Fruit fly (Drosophila melanogaster) whole organism, embryonic: ENCODE data around the gene CG8369.

Experiments
- Abd-B ChIP-seq: fragments of 200-800 bp; sonication (Bioruptor generic); optimal IDR thresholded peaks from 2 replicates; lab custom pipeline; 2018; ENCODE audit warnings: missing biosample characterization, mild to moderate bottlenecking, missing genetic modification characterization, moderate library complexity
- Antp ChIP-seq: fragments of 200-800 bp; sonication (Bioruptor generic); optimal IDR thresholded peaks from 3 replicates; lab custom pipeline; 2016; ENCODE audit warnings: missing biosample characterization, missing genetic modification characterization
- Atf-2 ChIP-seq: fragments of 200-800 bp; sonication (Bioruptor generic); optimal IDR thresholded peaks from 2 replicates; lab custom pipeline; 2016; ENCODE audit warnings: missing biosample characterization, missing genetic modification characterization
- Awh ChIP-seq: fragments of 200-800 bp; sonication (Bioruptor generic); IDR thresholded peaks from 2 replicates; pipeline ENCODE4, ENCODE4 v1.3.6; 2022; ENCODE audit warnings: missing biosample characterization, missing genetic modification characterization
- CG11093 ChIP-seq: fragments of 200-800 bp; sonication (Bioruptor generic); IDR thresholded peaks from 3 replicates; pipeline ENCODE4 v1.3.6; 2022; ENCODE audit warnings: missing biosample characterization, missing genetic modification characterization
- CG12299 ChIP-seq: fragments of 200-800 bp; sonication (Bioruptor generic); optimal IDR thresholded peaks from 2 replicates; lab custom pipeline; 2018; ENCODE audit warnings: missing biosample characterization, mild to moderate bottlenecking, missing genetic modification characterization
- CG12769 ChIP-seq: fragments of 200-800 bp; sonication (Bioruptor generic); optimal IDR thresholded peaks from 2 replicates; lab custom pipeline; 2019; ENCODE audit warnings: missing biosample characterization, mild to moderate bottlenecking, missing genetic modification characterization, moderate library complexity
- CG13287 ChIP-seq: fragments of 200-800 bp; sonication (Bioruptor generic); IDR thresholded peaks from 2 replicates; pipeline ENCODE4 v1.3.6; 2022; ENCODE audit warnings: missing biosample characterization, missing genetic modification characterization; ENCODE audit not compliant: partially characterized antibody
- CG14014 ChIP-seq: fragments of 200-800 bp; sonication (Bioruptor generic); IDR thresholded peaks from 2 replicates; pipeline ENCODE4 v1.3.6; 2022; ENCODE audit warnings: missing biosample characterization, missing genetic modification characterization
- CG17186 ChIP-seq: fragments of 200-800 bp; sonication (Bioruptor generic); optimal IDR thresholded peaks from 3 replicates; lab custom pipeline; 2017; ENCODE audit warnings: missing biosample characterization, missing genetic modification reagents, missing genetic modification characterization
- CG1792 ChIP-seq: fragments of 200-800 bp; sonication (Bioruptor generic); optimal IDR thresholded peaks from 2 replicates; lab custom pipeline; 2016; ENCODE audit warnings: missing biosample characterization, missing genetic modification characterization
- CG18476 ChIP-seq: fragments of 200-800 bp; sonication (Bioruptor generic); optimal IDR thresholded peaks from 2 replicates; lab custom pipeline; 2016; ENCODE audit warnings: missing biosample characterization, mild to moderate bottlenecking, missing genetic modification characterization
- CG3065 ChIP-seq: fragments of 200-800 bp; sonication (Bioruptor generic); optimal IDR thresholded peaks from 2 replicates; lab custom pipeline; 2016; ENCODE audit warnings: missing biosample characterization, missing genetic modification characterization
- CG32532 ChIP-seq: fragments of 200-800 bp; sonication (Bioruptor generic); IDR thresholded peaks from 2 replicates; pipeline ENCODE4 v1.3.6; 2022; ENCODE audit warnings: missing biosample characterization, missing genetic modification characterization
- CG4424 ChIP-seq: fragments of 200-800 bp; sonication (Bioruptor generic); optimal IDR thresholded peaks from 3 replicates; lab custom pipeline; 2016; ENCODE audit warnings: missing biosample characterization, missing genetic modification characterization
- CG4707 ChIP-seq: fragments of 200-800 bp; sonication (Bioruptor generic); optimal IDR thresholded peaks from 2 replicates; lab custom pipeline; 2018; ENCODE audit warnings: missing biosample characterization, mild to moderate bottlenecking, missing genetic modification characterization, moderate library complexity
- CG7357 ChIP-seq: fragments of 200-800 bp; sonication (Bioruptor generic); IDR thresholded peaks from 3 replicates; pipeline ENCODE4 v1.3.6; 2022; ENCODE audit warnings: missing biosample characterization, missing genetic modification characterization
- CG8478 ChIP-seq: fragments of >200 bp; optimal IDR thresholded peaks from 2 replicates; lab custom pipeline; 2018
- D19A ChIP-seq: fragments of 200-800 bp; optimal IDR thresholded peaks from 3 replicates; lab custom pipeline; 2019; ENCODE audit warnings: missing biosample characterization, mild to moderate bottlenecking, missing genetic modification characterization, moderate library complexity
- Dip2 ChIP-seq: fragments of 200-800 bp; sonication (Bioruptor generic); IDR thresholded peaks from 2 replicates; pipeline ENCODE4 v1.3.6; 2022; ENCODE audit warnings: missing biosample characterization, missing genetic modification characterization
- E2f2 ChIP-seq: fragments of 200-800 bp; sonication (Bioruptor generic); IDR thresholded peaks from 2 replicates; pipeline ENCODE4 v1.3.6; 2022; ENCODE audit warnings: missing biosample characterization, missing genetic modification characterization
- Eip74EF ChIP-seq, 2 experiments: fragments of 200-800 bp in 1 of 2; fragments of >200 bp in 1 of 2; sonication (Bioruptor generic) in 1 of 2; optimal IDR thresholded peaks; 2 replicates each; lab custom pipeline; 2017 to 2019; ENCODE audit warnings: missing biosample characterization in 2 of 2, missing genetic modification characterization in 2 of 2, mild to moderate bottlenecking in 1 of 2, moderate library complexity in 1 of 2
- Ets97D ChIP-seq: fragments of 200-800 bp; sonication (Bioruptor generic); optimal IDR thresholded peaks from 3 replicates; lab custom pipeline; 2016; ENCODE audit warnings: missing biosample characterization, missing genetic modification characterization
- GATAe ChIP-seq: fragments of 200-800 bp; sonication (Bioruptor generic); conservative IDR thresholded peaks from 2 replicates; pipeline ENCODE4 v1.3.6; 2022; ENCODE audit warnings: missing biosample characterization, missing genetic modification characterization
- Hey ChIP-seq: fragments of 200-800 bp; sonication (Bioruptor generic); optimal IDR thresholded peaks from 3 replicates; lab custom pipeline; 2018; ENCODE audit warnings: missing biosample characterization, mild to moderate bottlenecking, missing genetic modification characterization
- Hr3 ChIP-seq: fragments of 200-800 bp; sonication (Bioruptor generic); optimal IDR thresholded peaks from 3 replicates; lab custom pipeline; 2016; ENCODE audit warnings: missing biosample characterization, missing genetic modification characterization
- Hr78 ChIP-seq, 2 experiments: fragments of 200-800 bp in 1 of 2; fragments of >200 bp in 1 of 2; sonication (Bioruptor generic) in 1 of 2; optimal IDR thresholded peaks; 2 replicates each; lab custom pipeline; 2017 to 2019; ENCODE audit warnings: missing biosample characterization in 2 of 2, missing genetic modification characterization in 2 of 2, mild to moderate bottlenecking in 1 of 2, moderate library complexity in 1 of 2
- Nf-YB ChIP-seq: fragments of 200-800 bp; sonication (Bioruptor generic); optimal IDR thresholded peaks from 3 replicates; lab custom pipeline; 2019; ENCODE audit warnings: missing biosample characterization, mild to moderate bottlenecking, missing genetic modification characterization, moderate library complexity
- Ravus ChIP-seq: fragments of 200-800 bp; sonication (Bioruptor generic); IDR thresholded peaks from 2 replicates; pipeline ENCODE4 v1.3.6; 2022; ENCODE audit warnings: missing biosample characterization, missing genetic modification characterization
- crc ChIP-seq: fragments of 200-800 bp; sonication (Bioruptor generic); optimal IDR thresholded peaks from 2 replicates; lab custom pipeline; 2016; ENCODE audit warnings: missing biosample characterization, missing genetic modification characterization
- dysf ChIP-seq: fragments of 200-800 bp; sonication (Bioruptor generic); IDR thresholded peaks from 3 replicates; pipeline ENCODE4 v1.3.6; 2022; ENCODE audit warnings: missing biosample characterization, missing genetic modification characterization
- fru ChIP-seq: fragments of >200 bp; optimal IDR thresholded peaks from 2 replicates; lab custom pipeline; 2017
- gro ChIP-seq: fragments of 200-800 bp; sonication (Bioruptor generic); optimal IDR thresholded peaks from 2 replicates; lab custom pipeline; 2016; ENCODE audit warnings: missing biosample characterization, missing genetic modification characterization
- ham ChIP-seq: fragments of 200-800 bp; sonication (Bioruptor generic); IDR thresholded peaks from 2 replicates; pipeline ENCODE4 v1.3.6; 2022; ENCODE audit warnings: missing biosample characterization, missing genetic modification characterization
- hb ChIP-seq: fragments of 200-800 bp; sonication (Bioruptor generic); IDR thresholded peaks from 3 replicates; pipeline ENCODE4 v1.3.6; 2022; ENCODE audit warnings: missing biosample characterization, missing genetic modification characterization; ENCODE audit not compliant: partially characterized antibody
- her ChIP-seq: fragments of 200-800 bp; sonication (Bioruptor generic); optimal IDR thresholded peaks from 2 replicates; lab custom pipeline; 2016; ENCODE audit warnings: missing biosample characterization, missing genetic modification characterization
- knrl ChIP-seq: fragments of 200-800 bp; sonication (Bioruptor generic); IDR thresholded peaks from 3 replicates; pipeline ENCODE4 v1.3.6; 2022; ENCODE audit warnings: missing biosample characterization, missing genetic modification characterization; ENCODE audit not compliant: partially characterized antibody
- lbe ChIP-seq: fragments of 200-800 bp; sonication (Bioruptor generic); optimal IDR thresholded peaks from 2 replicates; lab custom pipeline; 2016; ENCODE audit warnings: missing biosample characterization, mild to moderate bottlenecking, missing genetic modification characterization
- odd ChIP-seq: fragments of 200-800 bp; sonication (Bioruptor generic); optimal IDR thresholded peaks from 2 replicates; lab custom pipeline; 2017; ENCODE audit warnings: missing biosample characterization, mild to moderate bottlenecking, missing genetic modification characterization
- pb ChIP-seq: fragments of 200-800 bp; sonication (Bioruptor generic); optimal IDR thresholded peaks from 3 replicates; lab custom pipeline; 2016; ENCODE audit warnings: missing biosample characterization, missing genetic modification characterization
- peb ChIP-seq: fragments of 200-800 bp; sonication (Bioruptor generic); IDR thresholded peaks from 2 replicates; pipeline ENCODE4 v1.3.6; 2022; ENCODE audit warnings: missing biosample characterization, missing genetic modification characterization
- phol ChIP-seq: fragments of 200-800 bp; sonication (Bioruptor generic); optimal IDR thresholded peaks from 3 replicates; lab custom pipeline; 2018; ENCODE audit warnings: missing biosample characterization, mild to moderate bottlenecking, missing genetic modification characterization, moderate library complexity
- pum ChIP-seq: fragments of 200-800 bp; sonication (Bioruptor generic); optimal IDR thresholded peaks from 2 replicates; lab custom pipeline; 2016; ENCODE audit warnings: missing biosample characterization, missing genetic modification characterization
- ro ChIP-seq: fragments of 200-800 bp; sonication (Bioruptor generic); IDR thresholded peaks from 2 replicates; pipeline ENCODE4 v1.3.6; 2022; ENCODE audit warnings: missing biosample characterization, missing genetic modification characterization
- salm ChIP-seq: fragments of 200-800 bp; sonication (Bioruptor generic); optimal IDR thresholded peaks from 2 replicates; lab custom pipeline; 2018; ENCODE audit warnings: missing biosample characterization, mild to moderate bottlenecking, missing genetic modification characterization
- tll ChIP-seq, 2 experiments: fragments of 200-800 bp in 1 of 2; fragments of >200 bp in 1 of 2; sonication (Bioruptor generic) in 1 of 2; optimal IDR thresholded peaks; 2 replicates each; lab custom pipeline; 2017 to 2019; ENCODE audit warnings: missing biosample characterization in 2 of 2, missing genetic modification characterization in 2 of 2, mild to moderate bottlenecking in 1 of 2, moderate library complexity in 1 of 2
- tna ChIP-seq: fragments of 200-800 bp; sonication (Bioruptor generic); IDR thresholded peaks from 2 replicates; pipeline ENCODE4 v1.3.6; 2022; ENCODE audit warnings: missing biosample characterization, missing genetic modification characterization; ENCODE audit not compliant: partially characterized antibody
- unc-4 ChIP-seq: fragments of 200-800 bp; sonication (Bioruptor generic); IDR thresholded peaks from 2 replicates; pipeline ENCODE4 v1.3.6; 2022; ENCODE audit warnings: missing biosample characterization, missing genetic modification characterization; ENCODE audit not compliant: partially characterized antibody
- usp ChIP-seq: fragments of >200 bp; optimal IDR thresholded peaks from 2 replicates; lab custom pipeline; 2017; ENCODE audit warnings: missing biosample characterization, missing genetic modification characterization
- vnd ChIP-seq: fragments of 200-800 bp; sonication (Bioruptor generic); IDR thresholded peaks from 3 replicates; pipeline ENCODE4 v1.3.6; 2022; ENCODE audit warnings: missing biosample characterization, missing genetic modification characterization; ENCODE audit not compliant: partially characterized antibody

Gene CG8369

dm6 chr3R:8788722-8789400 is 32.9 kb upstream of the CG8369 start (continued):
- TF ChIP-seq CG32532 (GFP tag; lab: Robert Waterston, UW), result peak; percentile 55; the same call in 1 of the 2 replicates
- TF ChIP-seq CG7357, result no peak
- peak; percentile 62; the same call in 1 of the 3 replicates for TF ChIP-seq CG11093 (GFP tag; lab: Robert Waterston, UW)
- no peak for TF ChIP-seq CG4707 (GFP tag; lab: Kevin White, UChicago)
- no peak for TF ChIP-seq her (GFP tag; lab: Kevin White, UChicago)
- no peak for TF ChIP-seq ro (GFP tag; lab: Robert Waterston, UW)
- TF ChIP-seq gro (GFP tag; lab: Kevin White, UChicago), result no peak
- TF ChIP-seq CG3065, result no peak
- no peak for TF ChIP-seq knrl (GFP tag; lab: Robert Waterston, UW)
- no peak for TF ChIP-seq Hr78 (GFP tag; optimal IDR thresholded peaks at IDR 0.05; lab: Kevin White, UChicago)
- no peak for TF ChIP-seq lbe
- TF ChIP-seq tll (GFP tag; optimal IDR thresholded peaks at IDR 0.05; lab: Kevin White, UChicago), result no peak
- no peak for TF ChIP-seq Ravus (GFP tag; lab: Robert Waterston, UW)
- TF ChIP-seq usp (GFP tag; lab: Kevin White, UChicago), result no peak
- TF ChIP-seq Hey (tag; lab: Kevin White, UChicago), result no peak
- peak; percentile 49 for TF ChIP-seq phol (tag; lab: Kevin White, UChicago)
- TF ChIP-seq Nf-YB (GFP tag; lab: Kevin White, UChicago), result peak; percentile 12
- TF ChIP-seq CG4424 (GFP tag; lab: Kevin White, UChicago), result peak; percentile 50
- no peak for TF ChIP-seq CG17186 (GFP tag; lab: Kevin White, UChicago)
- TF ChIP-seq CG18476 (GFP tag; lab: Kevin White, UChicago), result no peak
- TF ChIP-seq fru, result no peak
- peak; percentile 22 for TF ChIP-seq salm (tag; lab: Kevin White, UChicago)
- peak; percentile 28; the same call in 1 of the 2 replicates for TF ChIP-seq CG14014 (GFP tag; lab: Robert Waterston, UW)
- TF ChIP-seq crc (GFP tag; lab: Kevin White, UChicago), result no peak
- TF ChIP-seq GATAe (GFP tag; lab: Robert Waterston, UW), result no peak
- TF ChIP-seq vnd (GFP tag; lab: Robert Waterston, UW), result no peak
- no peak for TF ChIP-seq Ets97D (GFP tag; lab: Kevin White, UChicago)
- TF ChIP-seq pb, result no peak
- peak; percentile 75 for TF ChIP-seq dysf (GFP tag; lab: Robert Waterston, UW)
- TF ChIP-seq D19A, result peak; percentile 47
- TF ChIP-seq peb, result peak; percentile 47; the same call in 1 of the 2 replicates
- no peak for TF ChIP-seq Antp (GFP tag; lab: Kevin White, UChicago)
- TF ChIP-seq E2f2 (GFP tag; lab: Robert Waterston, UW), result 0 out of 2 replicates have a peak, but pooled peaks have one; percentile 20
- no peak for TF ChIP-seq tna
- no peak for TF ChIP-seq hb (GFP tag; lab: Robert Waterston, UW)
- no peak for TF ChIP-seq CG8478 (lab: Kevin White, UChicago)
- no peak for TF ChIP-seq odd
- no peak for TF ChIP-seq CG13287 (GFP tag; lab: Robert Waterston, UW)
- no peak for TF ChIP-seq CG12299 (tag; lab: Kevin White, UChicago)
- TF ChIP-seq ham (GFP tag; lab: Robert Waterston, UW), result no peak
- TF ChIP-seq Atf-2 (GFP tag; lab: Kevin White, UChicago), result no peak
- TF ChIP-seq Awh, result no peak; the same call in 1 of the 2 replicates
- no peak for TF ChIP-seq Dip2
- TF ChIP-seq Eip74EF (GFP tag; optimal IDR thresholded peaks at IDR 0.05; lab: Kevin White, UChicago), result peak in 1 of 2 experiments; percentile 36
- no peak for TF ChIP-seq unc-4 (GFP tag; lab: Robert Waterston, UW)
- TF ChIP-seq Hr3 (GFP tag; lab: Kevin White, UChicago), result peak; percentile 34
- no peak for TF ChIP-seq CG1792 (GFP tag; lab: Kevin White, UChicago)
- no peak for TF ChIP-seq pum
- TF ChIP-seq CG12769, result no peak
- TF ChIP-seq Abd-B (GFP tag; lab: Kevin White, UChicago), result no peak
